Worm (Caenorhabditis elegans): ENCODE data around the gene Y10G11A.1.

DNA sequence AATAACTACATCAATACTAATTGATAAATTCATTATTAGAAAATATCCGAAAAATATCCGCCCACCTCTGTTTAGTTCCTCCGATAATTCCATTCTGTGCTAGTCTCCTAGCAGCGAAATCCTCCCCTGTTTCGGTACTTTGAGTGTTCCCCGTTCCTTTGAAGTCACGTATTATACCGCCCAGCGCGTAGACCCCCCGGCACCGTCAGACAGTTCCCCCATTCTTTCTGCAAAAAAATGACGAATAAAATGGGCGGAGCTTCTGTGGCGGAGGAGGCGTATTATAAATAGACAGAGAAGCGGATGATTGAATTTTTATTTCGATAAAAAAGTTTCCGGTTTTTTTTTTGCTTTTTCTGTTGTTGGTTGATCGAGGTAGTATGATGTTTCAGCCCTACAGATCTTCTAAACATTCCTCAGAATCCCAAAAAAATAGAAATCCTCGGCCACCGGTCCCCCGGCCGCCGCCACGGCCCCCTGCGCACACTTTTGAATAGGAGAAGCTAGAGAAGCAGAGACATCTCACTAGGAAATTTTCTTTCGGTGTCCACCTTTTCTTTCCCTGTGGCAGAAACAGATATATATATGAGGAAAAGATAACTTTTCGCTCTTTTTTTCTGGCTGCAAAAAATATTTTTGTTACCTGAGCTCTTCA, 2.4 kb upstream of the Y10G11A.1 start:
- no peak for TF ChIP-seq nhr-77 (tag; optimal IDR thresholded peaks at IDR 0.05)
- no peak for TF ChIP-seq Y116A8C.19 (tag; optimal IDR thresholded peaks at IDR 0.05; ENCODE audit: borderline replicate concordance)
- no peak for TF ChIP-seq ets-5 (GFP tag; IDR thresholded peaks at IDR 0.05)

Data from whole organism, L1 larva.